Worm (Caenorhabditis elegans) whole organism, late embryonic: ENCODE data around the gene fubl-3.

ENCODE experiments used
- C08G9.2 ChIP-seq: sonication (generic microtip); optimal IDR thresholded peaks from 2 replicates; lab custom pipeline; 2016; ENCODE audit warnings: mild to moderate bottlenecking, missing genetic modification characterization, moderate library complexity, missing compliant biosample characterization
- C38D4.7 ChIP-seq: fragments of 200-800 bp; sonication (Bioruptor generic); optimal IDR thresholded peaks from 2 replicates; lab custom pipeline; 2018; ENCODE audit warnings: mild to moderate bottlenecking, missing genetic modification characterization, moderate library complexity, missing compliant biosample characterization
- F13H6.1 ChIP-seq: sonication (generic microtip); optimal IDR thresholded peaks from 2 replicates; lab custom pipeline; 2016; ENCODE audit warnings: missing genetic modification characterization, missing compliant biosample characterization
- K02D7.2 ChIP-seq: sonication (generic microtip); optimal IDR thresholded peaks from 2 replicates; lab custom pipeline; 2017; ENCODE audit warnings: mild to moderate bottlenecking, missing genetic modification characterization, missing compliant biosample characterization
- K09A11.1 ChIP-seq: sonication (generic microtip); optimal IDR thresholded peaks from 2 replicates; lab custom pipeline; 2017; ENCODE audit warnings: antibody characterized with exemption, mild to moderate bottlenecking, missing genetic modification characterization, missing compliant biosample characterization; ENCODE audit not compliant: insufficient read depth
- T23F11.4 ChIP-seq: fragments of 200-800 bp; sonication (Bioruptor generic); optimal IDR thresholded peaks from 2 replicates; lab custom pipeline; 2018; ENCODE audit warnings: mild to moderate bottlenecking, missing genetic modification characterization, missing compliant biosample characterization
- Y22D7AL.16 ChIP-seq: sonication (generic microtip); optimal IDR thresholded peaks from 2 replicates; lab custom pipeline; 2016; ENCODE audit warnings: missing genetic modification characterization, missing compliant biosample characterization
- ahr-1 ChIP-seq: sonication (generic microtip); optimal IDR thresholded peaks from 2 replicates; lab custom pipeline; 2016; ENCODE audit warnings: missing genetic modification characterization, missing compliant biosample characterization
- ama-1 ChIP-seq: fragments of 150-350 bp; optimal IDR thresholded peaks from 2 replicates; lab custom pipeline; 2014
- ceh-2 ChIP-seq: sonication (generic microtip); optimal IDR thresholded peaks from 2 replicates; lab custom pipeline; 2016; ENCODE audit warnings: missing genotype, missing genetic modification characterization, missing compliant biosample characterization
- ceh-22 ChIP-seq: sonication (generic microtip); optimal IDR thresholded peaks from 2 replicates; lab custom pipeline; 2017; ENCODE audit warnings: missing biosample characterization, missing genetic modification characterization
- ceh-24 ChIP-seq: sonication (generic microtip); optimal IDR thresholded peaks from 2 replicates; lab custom pipeline; 2016; ENCODE audit warnings: mild to moderate bottlenecking, missing genetic modification characterization, missing compliant biosample characterization
- ceh-30 ChIP-seq: fragments of 150-350 bp; optimal IDR thresholded peaks from 2 replicates; lab custom pipeline; 2014; ENCODE audit warnings: missing biosample characterization, missing genetic modification characterization
- ceh-31 ChIP-seq: sonication (generic microtip); optimal IDR thresholded peaks from 2 replicates; lab custom pipeline; 2016; ENCODE audit warnings: missing genetic modification characterization, missing compliant biosample characterization
- ceh-45 ChIP-seq: fragments of 200-800 bp; sonication (Bioruptor generic); IDR thresholded peaks from 2 replicates; pipeline ENCODE4 v1.3.6; 2022; ENCODE audit warnings: missing genetic modification reagents, missing genetic modification characterization, missing compliant biosample characterization
- ceh-6 ChIP-seq: fragments of 200-800 bp; sonication (Bioruptor generic); optimal IDR thresholded peaks from 2 replicates; lab custom pipeline; 2018; ENCODE audit warnings: mild to moderate bottlenecking, missing genetic modification characterization, missing compliant biosample characterization
- ceh-9 ChIP-seq: sonication (generic microtip); optimal IDR thresholded peaks from 2 replicates; lab custom pipeline; 2016; ENCODE audit warnings: mild to moderate bottlenecking, missing genetic modification characterization, inconsistent platforms, missing compliant biosample characterization
- che-1 ChIP-seq: sonication (generic microtip); optimal IDR thresholded peaks from 2 replicates; lab custom pipeline; 2016; ENCODE audit warnings: mild to moderate bottlenecking, missing genetic modification characterization, missing compliant biosample characterization
- dmd-4 ChIP-seq: sonication (generic microtip); optimal IDR thresholded peaks from 2 replicates; lab custom pipeline; 2016; ENCODE audit warnings: borderline replicate concordance, missing genetic modification characterization, missing compliant biosample characterization
- dve-1 ChIP-seq: sonication (generic microtip); optimal IDR thresholded peaks from 2 replicates; lab custom pipeline; 2017; ENCODE audit warnings: antibody characterized with exemption, mild to moderate bottlenecking, missing genetic modification characterization, missing compliant biosample characterization
- elt-4 ChIP-seq: sonication (generic microtip); optimal IDR thresholded peaks from 2 replicates; lab custom pipeline; 2016; ENCODE audit warnings: missing genetic modification characterization, missing compliant biosample characterization
- ets-4 ChIP-seq: sonication (generic microtip); optimal IDR thresholded peaks from 2 replicates; lab custom pipeline; 2016; ENCODE audit warnings: missing genetic modification characterization, missing compliant biosample characterization
- eyg-1 ChIP-seq: sonication (generic microtip); optimal IDR thresholded peaks from 2 replicates; lab custom pipeline; 2016; ENCODE audit warnings: missing genotype, missing genetic modification characterization, missing compliant biosample characterization
- fax-1 ChIP-seq: sonication (generic microtip); optimal IDR thresholded peaks from 2 replicates; lab custom pipeline; 2016; ENCODE audit warnings: missing genotype, missing genetic modification characterization, missing compliant biosample characterization
- gmeb-2 ChIP-seq: sonication (generic microtip); optimal IDR thresholded peaks from 2 replicates; lab custom pipeline; 2016; ENCODE audit warnings: missing genetic modification characterization, inconsistent platforms, missing compliant biosample characterization
- hlh-13 ChIP-seq: fragments of 200-800 bp; sonication (Bioruptor generic); optimal IDR thresholded peaks from 2 replicates; lab custom pipeline; 2018; ENCODE audit warnings: mild to moderate bottlenecking, missing genetic modification characterization, missing compliant biosample characterization
- hlh-30 ChIP-seq: sonication (generic microtip); optimal IDR thresholded peaks from 2 replicates; lab custom pipeline; 2017; ENCODE audit warnings: antibody characterized with exemption, missing genetic modification characterization, missing compliant biosample characterization; ENCODE audit not compliant: insufficient read depth
- lim-6 ChIP-seq: sonication (generic microtip); optimal IDR thresholded peaks from 2 replicates; lab custom pipeline; 2016; ENCODE audit warnings: missing genetic modification characterization, missing compliant biosample characterization
- nhr-232 ChIP-seq: sonication (generic microtip); optimal IDR thresholded peaks from 2 replicates; lab custom pipeline; 2016; ENCODE audit warnings: missing genetic modification characterization, missing compliant biosample characterization
- odd-2 ChIP-seq: sonication (generic microtip); optimal IDR thresholded peaks from 2 replicates; lab custom pipeline; 2017; ENCODE audit warnings: antibody characterized with exemption, mild to moderate bottlenecking, missing genetic modification characterization, missing compliant biosample characterization
- pag-3 ChIP-seq: sonication (generic microtip); optimal IDR thresholded peaks from 2 replicates; lab custom pipeline; 2016; ENCODE audit warnings: missing compliant biosample characterization, missing genetic modification characterization, borderline replicate concordance
- pha-4 ChIP-seq: fragments of 150-350 bp; optimal IDR thresholded peaks from 2 replicates; lab custom pipeline; 2018; ENCODE audit warnings: missing biosample characterization, missing genetic modification reagents, missing genetic modification characterization
- pqm-1 ChIP-seq: sonication (generic microtip); optimal IDR thresholded peaks from 2 replicates; lab custom pipeline; 2016; ENCODE audit warnings: missing genetic modification characterization, missing compliant biosample characterization
- pros-1 ChIP-seq: fragments of 150-350 bp; optimal IDR thresholded peaks from 2 replicates; lab custom pipeline; 2014; ENCODE audit warnings: missing biosample characterization, missing genetic modification reagents, missing genetic modification characterization
- ref-2 ChIP-seq: sonication (generic microtip); optimal IDR thresholded peaks from 2 replicates; lab custom pipeline; 2016; ENCODE audit warnings: missing genetic modification characterization, missing compliant biosample characterization
- sdc-2 ChIP-seq: sonication (generic microtip); optimal IDR thresholded peaks from 2 replicates; lab custom pipeline; 2016; ENCODE audit warnings: missing genotype, missing genetic modification characterization, missing compliant biosample characterization
- sox-4 ChIP-seq: sonication (generic microtip); optimal IDR thresholded peaks from 2 replicates; lab custom pipeline; 2017; ENCODE audit warnings: mild to moderate bottlenecking, missing genetic modification characterization, inconsistent platforms, missing compliant biosample characterization
- tbx-7 ChIP-seq: sonication (generic microtip); optimal IDR thresholded peaks from 2 replicates; lab custom pipeline; 2016; ENCODE audit warnings: missing genotype, missing genetic modification characterization, missing compliant biosample characterization
- ttx-3 ChIP-seq: sonication (generic microtip); optimal IDR thresholded peaks from 2 replicates; lab custom pipeline; 2016; ENCODE audit warnings: missing genetic modification reagents, missing genetic modification characterization, missing compliant biosample characterization
- unc-3 ChIP-seq, 2 experiments: fragments of 200-800 bp in 1 of 2; sonication (Bioruptor generic) in 1 of 2; sonication (generic microtip) in 1 of 2; conservative IDR thresholded peaks in 1 of 2; optimal IDR thresholded peaks in 1 of 2; 2 replicates each; pipeline versions ENCODE4 v1.3.6 to Lab custom; 2016 to 2022; ENCODE audit warnings: missing compliant biosample characterization in 2 of 2, missing genetic modification characterization in 2 of 2, missing genetic modification reagents in 1 of 2
- unc-42 ChIP-seq: sonication (generic microtip); optimal IDR thresholded peaks from 2 replicates; lab custom pipeline; 2016; ENCODE audit warnings: missing genotype, missing genetic modification characterization, missing compliant biosample characterization
- unc-55 ChIP-seq: sonication (generic microtip); optimal IDR thresholded peaks from 2 replicates; lab custom pipeline; 2017; ENCODE audit warnings: missing biosample characterization, missing genetic modification reagents, missing genetic modification characterization
- unc-86 ChIP-seq: sonication (generic microtip); optimal IDR thresholded peaks from 2 replicates; lab custom pipeline; 2016; ENCODE audit warnings: missing genetic modification characterization, missing compliant biosample characterization
- ztf-16 ChIP-seq: sonication (generic microtip); optimal IDR thresholded peaks from 2 replicates; lab custom pipeline; 2017; ENCODE audit warnings: missing genetic modification characterization, missing compliant biosample characterization

fubl-3 gene

ce11 chrX:17479694-17480574 is 45.7 kb downstream of the fubl-3 start (continued):
- TF ChIP-seq ceh-45 (GFP tag; lab: Robert Waterston, UW): no peak
- no peak for TF ChIP-seq K02D7.2 (tag; lab: Kevin White, UChicago)
- peak; percentile 31 for TF ChIP-seq eyg-1 (tag; lab: Kevin White, UChicago)
- TF ChIP-seq pag-3: peak; percentile 41
- TF ChIP-seq che-1 (tag; lab: Kevin White, UChicago): no peak
- no peak for TF ChIP-seq tbx-7 (tag; lab: Kevin White, UChicago)
- no peak for TF ChIP-seq T23F11.4 (GFP tag; lab: Kevin White, UChicago)
- TF ChIP-seq ahr-1 (tag; lab: Kevin White, UChicago): no peak
- no peak for TF ChIP-seq hlh-13
- peak; percentile 79 for TF ChIP-seq F13H6.1 (tag; lab: Kevin White, UChicago)
- TF ChIP-seq pqm-1 (tag; lab: Kevin White, UChicago): no peak
- TF ChIP-seq K09A11.1 (tag; lab: Kevin White, UChicago): peak; percentile 92
- TF ChIP-seq lim-6 (tag; lab: Kevin White, UChicago): no peak
- no peak for TF ChIP-seq ztf-16 (tag; lab: Kevin White, UChicago)
- TF ChIP-seq unc-3 (GFP tag; conservative IDR thresholded peaks at IDR 0.05; lab: Robert Waterston, UW): no peak; the same call in 1 of the 2 replicates
- peak; percentile 35 for TF ChIP-seq unc-3 (tag; optimal IDR thresholded peaks at IDR 0.05; lab: Kevin White, UChicago)
- peak; percentile 53 for TF ChIP-seq fax-1 (tag; lab: Kevin White, UChicago)
- no peak for TF ChIP-seq odd-2
- TF ChIP-seq ceh-2 (tag; lab: Kevin White, UChicago): peak; percentile 48
- TF ChIP-seq C38D4.7 (GFP tag; lab: Kevin White, UChicago): no peak
- TF ChIP-seq sox-4 (tag; lab: Kevin White, UChicago): no peak
- peak; percentile 58 for TF ChIP-seq pros-1
- TF ChIP-seq elt-4 (tag; lab: Kevin White, UChicago): no peak
- TF ChIP-seq dve-1 (tag; lab: Kevin White, UChicago): peak; percentile 46
- no peak for TF ChIP-seq dmd-4 (tag; lab: Kevin White, UChicago)
- TF ChIP-seq ttx-3 (tag; lab: Kevin White, UChicago): no peak
- TF ChIP-seq gmeb-2 (tag; lab: Kevin White, UChicago): no peak
- peak; percentile 89 for TF ChIP-seq ceh-31
- peak; percentile 79 for TF ChIP-seq ref-2 (tag; lab: Kevin White, UChicago)
- TF ChIP-seq ceh-24: no peak
- peak; percentile 94 for TF ChIP-seq hlh-30 (tag; lab: Kevin White, UChicago)
- TF ChIP-seq unc-42 (tag; lab: Kevin White, UChicago): peak; percentile 64
- peak; percentile 76 for TF ChIP-seq ceh-22 (tag; lab: Kevin White, UChicago)
- TF ChIP-seq ceh-9: no peak
- TF ChIP-seq C08G9.2 (tag; lab: Kevin White, UChicago): no peak
- TF ChIP-seq ceh-6: no peak
- TF ChIP-seq unc-55: peak; percentile 89
- TF ChIP-seq sdc-2 (tag; lab: Kevin White, UChicago): peak; percentile 72
- TF ChIP-seq pha-4 (tag; lab: Kevin White, UChicago): no peak
- TF ChIP-seq ets-4 (tag; lab: Kevin White, UChicago): peak; percentile 42
- TF ChIP-seq ama-1: peak; percentile 32
- no peak for TF ChIP-seq Y22D7AL.16
- TF ChIP-seq unc-86 (tag; lab: Kevin White, UChicago): no peak
- no peak for TF ChIP-seq nhr-232 (tag; lab: Kevin White, UChicago)
- TF ChIP-seq ceh-30 (tag; lab: Kevin White, UChicago): no peak
